Fruit fly (Drosophila melanogaster) whole organism, embryonic: Measurements from ENCODE around the gene thoc7.

ENCODE experiments used
- Abd-B ChIP-seq: fragments of 200-800 bp; sonication (Bioruptor generic); optimal IDR thresholded peaks from 2 replicates; lab custom pipeline; 2018; ENCODE audit warnings: missing biosample characterization, mild to moderate bottlenecking, missing genetic modification characterization, moderate library complexity
- Adf1 ChIP-seq: fragments of 200-800 bp; sonication (Bioruptor generic); IDR thresholded peaks from 2 replicates; pipeline ENCODE4 v1.3.6; 2022; ENCODE audit warnings: missing biosample characterization, missing genetic modification characterization
- C15 ChIP-seq: fragments of 200-800 bp; sonication (Bioruptor generic); IDR thresholded peaks from 3 replicates; pipeline ENCODE4 v1.3.6; 2022; ENCODE audit warnings: missing biosample characterization, missing genetic modification characterization
- CG10209 ChIP-seq: fragments of 200-800 bp; sonication (Bioruptor generic); optimal IDR thresholded peaks from 3 replicates; lab custom pipeline; 2017; ENCODE audit warnings: missing biosample characterization, mild to moderate bottlenecking, missing genetic modification characterization, missing genetic modification reagents
- CG11398 ChIP-seq: fragments of 200-800 bp; sonication (Bioruptor generic); optimal IDR thresholded peaks from 2 replicates; lab custom pipeline; 2016; ENCODE audit warnings: missing biosample characterization, missing genetic modification characterization
- CG12744 ChIP-seq: fragments of 200-800 bp; sonication (Bioruptor generic); optimal IDR thresholded peaks from 2 replicates; lab custom pipeline; 2016; ENCODE audit warnings: missing biosample characterization, missing genetic modification characterization
- CG13123 ChIP-seq: fragments of 200-800 bp; sonication (Bioruptor generic); optimal IDR thresholded peaks from 2 replicates; lab custom pipeline; 2016; ENCODE audit warnings: missing biosample characterization, missing genetic modification characterization
- CG1602 ChIP-seq: fragments of 200-800 bp; sonication (Bioruptor generic); optimal IDR thresholded peaks from 3 replicates; lab custom pipeline; 2016; ENCODE audit warnings: missing biosample characterization, missing genetic modification characterization
- CG1647 ChIP-seq: fragments of 200-800 bp; sonication (Bioruptor generic); optimal IDR thresholded peaks from 3 replicates; lab custom pipeline; 2016; ENCODE audit warnings: missing biosample characterization, missing genetic modification characterization
- CG17186 ChIP-seq: fragments of 200-800 bp; sonication (Bioruptor generic); optimal IDR thresholded peaks from 3 replicates; lab custom pipeline; 2017; ENCODE audit warnings: missing biosample characterization, missing genetic modification reagents, missing genetic modification characterization
- CG17612 ChIP-seq: fragments of 200-800 bp; sonication (Bioruptor generic); IDR thresholded peaks from 2 replicates; pipeline ENCODE4 v1.3.6; 2022; ENCODE audit warnings: missing biosample characterization, missing genetic modification characterization
- CG1792 ChIP-seq: fragments of 200-800 bp; sonication (Bioruptor generic); optimal IDR thresholded peaks from 2 replicates; lab custom pipeline; 2016; ENCODE audit warnings: missing biosample characterization, missing genetic modification characterization
- CG18011 ChIP-seq: fragments of 200-800 bp; sonication (Bioruptor generic); optimal IDR thresholded peaks from 2 replicates; lab custom pipeline; 2017; ENCODE audit warnings: missing biosample characterization, missing genetic modification characterization, mild to moderate bottlenecking, moderate library complexity, missing genotype
- CG18262 ChIP-seq: fragments of 200-800 bp; optimal IDR thresholded peaks from 3 replicates; lab custom pipeline; 2019; ENCODE audit warnings: missing biosample characterization, mild to moderate bottlenecking, missing genetic modification characterization, moderate library complexity
- CG18599 ChIP-seq: fragments of 200-800 bp; sonication (Bioruptor generic); optimal IDR thresholded peaks from 3 replicates; lab custom pipeline; 2017; ENCODE audit warnings: missing biosample characterization, missing genetic modification characterization, mild to moderate bottlenecking, moderate library complexity, missing genetic modification reagents
- CG2678 ChIP-seq: fragments of 200-800 bp; sonication (Bioruptor generic); optimal IDR thresholded peaks from 3 replicates; lab custom pipeline; 2019; ENCODE audit warnings: missing biosample characterization, mild to moderate bottlenecking, missing genetic modification characterization, moderate library complexity
- CG34422 ChIP-seq: fragments of 200-800 bp; sonication (Bioruptor generic); IDR thresholded peaks from 3 replicates; pipeline ENCODE4 v1.3.6; 2022; ENCODE audit warnings: missing biosample characterization, missing genetic modification characterization
- CG42726 ChIP-seq: fragments of 200-800 bp; sonication (Bioruptor generic); IDR thresholded peaks from 2 replicates; pipeline ENCODE4 v1.3.6; 2022; ENCODE audit warnings: missing biosample characterization, missing genetic modification characterization; ENCODE audit not compliant: partially characterized antibody
- CG4282 ChIP-seq: fragments of 200-800 bp; sonication (Bioruptor generic); optimal IDR thresholded peaks from 2 replicates; lab custom pipeline; 2016; ENCODE audit warnings: missing biosample characterization, missing genetic modification characterization
- CG5245 ChIP-seq: fragments of 200-800 bp; sonication (Bioruptor generic); optimal IDR thresholded peaks from 3 replicates; lab custom pipeline; 2016; ENCODE audit warnings: missing biosample characterization, missing genetic modification characterization
- CG6683 ChIP-seq: fragments of 200-800 bp; sonication (Bioruptor generic); optimal IDR thresholded peaks from 2 replicates; lab custom pipeline; 2017; ENCODE audit warnings: missing biosample characterization, mild to moderate bottlenecking, missing genetic modification characterization, missing genetic modification reagents
- CG6791 ChIP-seq: fragments of 200-800 bp; sonication (Bioruptor generic); IDR thresholded peaks from 3 replicates; pipeline ENCODE4 v1.3.6; 2022; ENCODE audit warnings: missing biosample characterization, missing genetic modification characterization; ENCODE audit not compliant: partially characterized antibody
- CG7839 ChIP-seq: fragments of 200-800 bp; sonication (Bioruptor generic); optimal IDR thresholded peaks from 3 replicates; lab custom pipeline; 2018; ENCODE audit warnings: missing biosample characterization, mild to moderate bottlenecking, missing genetic modification characterization, moderate library complexity
- CG8281 ChIP-seq: fragments of 200-800 bp; sonication (Bioruptor generic); optimal IDR thresholded peaks from 2 replicates; lab custom pipeline; 2018; ENCODE audit warnings: missing biosample characterization, mild to moderate bottlenecking, missing genetic modification characterization, moderate library complexity
- CG9797 ChIP-seq: fragments of 200-800 bp; sonication (Bioruptor generic); optimal IDR thresholded peaks from 3 replicates; lab custom pipeline; 2018; ENCODE audit warnings: missing biosample characterization, mild to moderate bottlenecking, missing genetic modification characterization
- Dip3 ChIP-seq: fragments of 200-800 bp; sonication (Bioruptor generic); optimal IDR thresholded peaks from 3 replicates; lab custom pipeline; 2016; ENCODE audit warnings: missing biosample characterization, missing genetic modification characterization
- Dp ChIP-seq: fragments of 200-800 bp; sonication (Bioruptor generic); optimal IDR thresholded peaks from 2 replicates; lab custom pipeline; 2018; ENCODE audit warnings: missing biosample characterization, mild to moderate bottlenecking, missing genetic modification characterization, moderate library complexity
- HLHmδ ChIP-seq: fragments of 200-800 bp; sonication (Bioruptor generic); optimal IDR thresholded peaks from 2 replicates; lab custom pipeline; 2018; ENCODE audit warnings: missing biosample characterization, mild to moderate bottlenecking, missing genetic modification characterization, moderate library complexity
- HmgZ ChIP-seq: fragments of 200-800 bp; sonication (Bioruptor generic); optimal IDR thresholded peaks from 2 replicates; lab custom pipeline; 2018; ENCODE audit warnings: missing biosample characterization, mild to moderate bottlenecking, missing genetic modification characterization
- Hmx ChIP-seq: fragments of 200-800 bp; sonication (Bioruptor generic); optimal IDR thresholded peaks from 2 replicates; lab custom pipeline; 2016; ENCODE audit warnings: missing biosample characterization, missing genetic modification characterization
- MTF-1 ChIP-seq: fragments of 200-800 bp; sonication (Bioruptor generic); optimal IDR thresholded peaks from 2 replicates; lab custom pipeline; 2018; ENCODE audit warnings: missing biosample characterization, mild to moderate bottlenecking, missing genetic modification characterization, borderline replicate concordance
- Mes4 ChIP-seq: fragments of 200-800 bp; sonication (Bioruptor generic); optimal IDR thresholded peaks from 2 replicates; lab custom pipeline; 2016; ENCODE audit warnings: missing biosample characterization, missing genetic modification characterization
- Vsx1 ChIP-seq: fragments of 200-800 bp; sonication (Bioruptor generic); optimal IDR thresholded peaks from 2 replicates; lab custom pipeline; 2017; ENCODE audit warnings: missing biosample characterization, mild to moderate bottlenecking, missing genetic modification characterization, missing genetic modification reagents
- ash1 ChIP-seq: fragments of 200-800 bp; sonication (Bioruptor generic); optimal IDR thresholded peaks from 2 replicates; lab custom pipeline; 2018; ENCODE audit warnings: missing biosample characterization, mild to moderate bottlenecking, missing genetic modification characterization
- chinmo ChIP-seq: fragments of 200-800 bp; sonication (Bioruptor generic); IDR thresholded peaks from 4 replicates; pipeline ENCODE4 v1.3.6; 2022; ENCODE audit warnings: missing biosample characterization, missing genetic modification characterization; ENCODE audit not compliant: partially characterized antibody
- crc ChIP-seq: fragments of 200-800 bp; sonication (Bioruptor generic); optimal IDR thresholded peaks from 2 replicates; lab custom pipeline; 2016; ENCODE audit warnings: missing biosample characterization, missing genetic modification characterization
- dm ChIP-seq: fragments of 200-800 bp; sonication (Bioruptor generic); optimal IDR thresholded peaks from 3 replicates; lab custom pipeline; 2016; ENCODE audit warnings: missing biosample characterization, missing genetic modification characterization
- dysf ChIP-seq: fragments of 200-800 bp; sonication (Bioruptor generic); IDR thresholded peaks from 3 replicates; pipeline ENCODE4 v1.3.6; 2022; ENCODE audit warnings: missing biosample characterization, missing genetic modification characterization
- emc ChIP-seq: fragments of 200-800 bp; sonication (Bioruptor generic); optimal IDR thresholded peaks from 2 replicates; lab custom pipeline; 2016; ENCODE audit warnings: missing biosample characterization, missing genetic modification characterization
- gro ChIP-seq: fragments of 200-800 bp; sonication (Bioruptor generic); optimal IDR thresholded peaks from 2 replicates; lab custom pipeline; 2016; ENCODE audit warnings: missing biosample characterization, missing genetic modification characterization
- lab ChIP-seq: fragments of 200-800 bp; sonication (Bioruptor generic); optimal IDR thresholded peaks from 3 replicates; lab custom pipeline; 2017; ENCODE audit warnings: missing biosample characterization, missing genetic modification characterization, mild to moderate bottlenecking, moderate library complexity, missing genetic modification reagents
- lmd ChIP-seq: fragments of 200-800 bp; sonication (Bioruptor generic); IDR thresholded peaks from 2 replicates; pipeline ENCODE4 v1.3.6; 2022; ENCODE audit warnings: missing biosample characterization, missing genetic modification characterization
- maf-S ChIP-seq: fragments of 200-800 bp; sonication (Bioruptor generic); optimal IDR thresholded peaks from 2 replicates; lab custom pipeline; 2016; ENCODE audit warnings: missing biosample characterization, missing genetic modification characterization
- pum ChIP-seq: fragments of 200-800 bp; sonication (Bioruptor generic); optimal IDR thresholded peaks from 2 replicates; lab custom pipeline; 2016; ENCODE audit warnings: missing biosample characterization, missing genetic modification characterization
- ro ChIP-seq: fragments of 200-800 bp; sonication (Bioruptor generic); IDR thresholded peaks from 2 replicates; pipeline ENCODE4 v1.3.6; 2022; ENCODE audit warnings: missing biosample characterization, missing genetic modification characterization
- sc ChIP-seq, 3 experiments: fragments of >200 bp in 2 of 3; fragments of 200-800 bp in 1 of 3; sonication (Bioruptor generic) in 1 of 3; optimal IDR thresholded peaks; 2 replicates in 2 of 3; 3 replicates in 1 of 3; lab custom pipeline; 2017; ENCODE audit warnings: mild to moderate bottlenecking in 1 of 3, missing biosample characterization in 1 of 3, missing genetic modification characterization in 1 of 3, missing genetic modification reagents in 1 of 3
- vnd ChIP-seq: fragments of 200-800 bp; sonication (Bioruptor generic); IDR thresholded peaks from 3 replicates; pipeline ENCODE4 v1.3.6; 2022; ENCODE audit warnings: missing biosample characterization, missing genetic modification characterization; ENCODE audit not compliant: partially characterized antibody

Gene thoc7

dm6 chr3L:257618-258475 is 45.4 kb upstream of the thoc7 start, which contains the start of the genes DIP2 and wac (continued):
- peak; percentile 39 for TF ChIP-seq MTF-1 (GFP tag; lab: Kevin White, UChicago)
- peak; percentile 89 for TF ChIP-seq dm (GFP tag; lab: Kevin White, UChicago)
- peak; percentile 67 for TF ChIP-seq CG12744 (GFP tag; lab: Kevin White, UChicago)
- no peak for TF ChIP-seq lab (GFP tag; lab: Kevin White, UChicago)
- TF ChIP-seq CG8281 = no peak
- TF ChIP-seq Dp (GFP tag; lab: Kevin White, UChicago) = peak; percentile 77
- peak; percentile 69 for TF ChIP-seq CG1792
- peak; percentile 64 for TF ChIP-seq CG18262 (tag; lab: Kevin White, UChicago)
- peak; percentile 71 for TF ChIP-seq dysf (GFP tag; lab: Robert Waterston, UW)
- peak; percentile 72 for TF ChIP-seq CG11398 (GFP tag; lab: Kevin White, UChicago)
- peak; percentile 61; the same call in 1 of the 2 replicates for TF ChIP-seq lmd (GFP tag; lab: Robert Waterston, UW)
- TF ChIP-seq sc (optimal IDR thresholded peaks at IDR 0.05; lab: Kevin White, UChicago) = no peak
- TF ChIP-seq sc (GFP tag; optimal IDR thresholded peaks at IDR 0.05; lab: Kevin White, UChicago) = peak; percentile 37
- peak; percentile 91 for TF ChIP-seq CG42726
- peak; percentile 88 for TF ChIP-seq CG6791 (GFP tag; lab: Robert Waterston, UW)
- TF ChIP-seq CG17612 = peak; percentile 36; the same call in 1 of the 2 replicates
- no peak for TF ChIP-seq CG7839
- TF ChIP-seq CG6683 (GFP tag; lab: Kevin White, UChicago) = peak; percentile 6
- TF ChIP-seq crc (GFP tag; lab: Kevin White, UChicago) = peak; percentile 67
- peak; percentile 64 for TF ChIP-seq maf-S (GFP tag; lab: Kevin White, UChicago)
- TF ChIP-seq pum (GFP tag; lab: Kevin White, UChicago) = peak; percentile 86
- no peak for TF ChIP-seq Vsx1 (GFP tag; lab: Kevin White, UChicago)
- TF ChIP-seq gro (GFP tag; lab: Kevin White, UChicago) = peak; percentile 75
- peak; percentile 53 for TF ChIP-seq CG10209
- TF ChIP-seq CG34422 (GFP tag; lab: Robert Waterston, UW) = peak; percentile 82
- peak; percentile 84 for TF ChIP-seq CG17186 (GFP tag; lab: Kevin White, UChicago)
- no peak for TF ChIP-seq C15
- TF ChIP-seq ro = no peak
- TF ChIP-seq chinmo (GFP tag; lab: Robert Waterston, UW) = peak; percentile 84; the same call in 2 of the 4 replicates
- TF ChIP-seq CG18599 (GFP tag; lab: Kevin White, UChicago) = no peak
- peak; percentile 5 for TF ChIP-seq HLHmδ (GFP tag; lab: Kevin White, UChicago)
- TF ChIP-seq ash1 (GFP tag; lab: Kevin White, UChicago) = peak; percentile 27
- peak; percentile 90 for TF ChIP-seq Dip3 (GFP tag; lab: Kevin White, UChicago)
- TF ChIP-seq CG1602 = peak; percentile 42
- peak; percentile 78 for TF ChIP-seq Mes4
- TF ChIP-seq Adf1 (GFP tag; lab: Robert Waterston, UW) = peak; percentile 36
- TF ChIP-seq CG1647 = peak; percentile 83
- peak; percentile 71 for TF ChIP-seq CG18011
- TF ChIP-seq HmgZ = peak; percentile 74
- no peak for TF ChIP-seq Hmx (GFP tag; lab: Kevin White, UChicago)
- TF ChIP-seq CG4282 = peak; percentile 86
- peak; percentile 89 for TF ChIP-seq CG9797 (GFP tag; lab: Kevin White, UChicago)
- no peak for TF ChIP-seq CG2678
- TF ChIP-seq emc (GFP tag; lab: Kevin White, UChicago) = peak; percentile 25
- TF ChIP-seq Abd-B = no peak
- peak; percentile 60 for TF ChIP-seq CG13123 (GFP tag; lab: Kevin White, UChicago)
- peak; percentile 73 for TF ChIP-seq CG5245 (GFP tag; lab: Kevin White, UChicago)
- TF ChIP-seq vnd = peak; percentile 84
